Worm (Caenorhabditis elegans) whole organism, L1 larva: ENCODE measurements around the gene adt-1.

Experiments
- C04F5.9 ChIP-seq: sonication (generic microtip); optimal IDR thresholded peaks from 2 replicates; lab custom pipeline; 2016; ENCODE audit warnings: missing genetic modification characterization, missing compliant biosample characterization
- aha-1 ChIP-seq: fragments of 150-350 bp; optimal IDR thresholded peaks from 2 replicates; lab custom pipeline; 2014; ENCODE audit warnings: missing biosample characterization, missing genetic modification characterization
- ama-1 ChIP-seq: fragments of 150-350 bp; optimal IDR thresholded peaks from 2 replicates; lab custom pipeline; 2014
- blmp-1 ChIP-seq: fragments of 150-350 bp; optimal IDR thresholded peaks from 2 replicates; lab custom pipeline; 2014; ENCODE audit warnings: missing biosample characterization, missing genetic modification characterization
- ceh-63 ChIP-seq: fragments of 200-800 bp; sonication (Bioruptor generic); optimal IDR thresholded peaks from 2 replicates; lab custom pipeline; 2018; ENCODE audit warnings: mild to moderate bottlenecking, missing genetic modification characterization, missing compliant biosample characterization
- ceh-8 ChIP-seq: fragments of 200-800 bp; sonication (Bioruptor generic); optimal IDR thresholded peaks from 2 replicates; lab custom pipeline; 2018; ENCODE audit warnings: mild to moderate bottlenecking, missing genetic modification characterization, moderate library complexity, missing compliant biosample characterization
- ceh-82 ChIP-seq, 3 experiments: fragments of 150-350 bp in 1 of 3; sonication (generic microtip) in 2 of 3; optimal IDR thresholded peaks; 2 replicates each; lab custom pipeline; 2014 to 2017; ENCODE audit warnings: missing biosample characterization in 3 of 3, missing genetic modification characterization in 3 of 3
- ces-1 ChIP-seq: fragments of 150-350 bp; optimal IDR thresholded peaks from 2 replicates; lab custom pipeline; 2014; ENCODE audit warnings: missing biosample characterization, missing genetic modification reagents, missing genetic modification characterization
- dpl-1 ChIP-seq, 3 experiments: fragments of 150-350 bp in 2 of 3; sonication (generic microtip) in 1 of 3; optimal IDR thresholded peaks; 2 replicates each; lab custom pipeline; 2014 to 2017; ENCODE audit warnings: missing biosample characterization in 3 of 3, missing genetic modification characterization in 3 of 3, missing genetic modification reagents in 3 of 3
- dsc-1 ChIP-seq: sonication (generic microtip); optimal IDR thresholded peaks from 2 replicates; lab custom pipeline; 2016; ENCODE audit warnings: mild to moderate bottlenecking, missing genetic modification characterization, missing compliant biosample characterization
- efl-1 ChIP-seq, 4 experiments: fragments of 150-350 bp; optimal IDR thresholded peaks in 3 of 4; peaks in 1 of 4; 1 replicate in 1 of 4; 2 replicates in 3 of 4; lab custom pipeline; 2014; ENCODE audit warnings: missing biosample characterization in 2 of 4, missing genetic modification characterization in 2 of 4, missing genetic modification reagents in 2 of 4
- egl-13 ChIP-seq: sonication (generic microtip); optimal IDR thresholded peaks from 2 replicates; lab custom pipeline; 2016; ENCODE audit warnings: missing genotype, missing genetic modification reagents, missing genetic modification characterization, missing compliant biosample characterization
- elt-3 ChIP-seq, 6 experiments: fragments of 150-350 bp in 1 of 6; sonication (generic microtip); optimal IDR thresholded peaks; 2 replicates each; lab custom pipeline; 2017 to 2018; ENCODE audit warnings: missing biosample characterization in 6 of 6, missing genetic modification characterization in 6 of 6, inconsistent platforms in 1 of 6
- fkh-4 ChIP-seq: sonication (generic microtip); optimal IDR thresholded peaks from 2 replicates; lab custom pipeline; 2016; ENCODE audit warnings: missing compliant biosample characterization, missing genetic modification characterization, borderline replicate concordance
- fos-1 ChIP-seq: fragments of 150-350 bp; optimal IDR thresholded peaks from 2 replicates; lab custom pipeline; 2014; ENCODE audit warnings: missing biosample characterization, missing genetic modification characterization
- hlh-17 ChIP-seq: fragments of 200-800 bp; sonication (Bioruptor generic); optimal IDR thresholded peaks from 2 replicates; lab custom pipeline; 2018; ENCODE audit warnings: missing genetic modification characterization, mild to moderate bottlenecking, missing compliant biosample characterization, moderate library complexity, borderline replicate concordance
- hpl-2 ChIP-seq: fragments of 150-350 bp; optimal IDR thresholded peaks from 2 replicates; lab custom pipeline; 2014; ENCODE audit warnings: missing biosample characterization, missing genetic modification reagents, missing genetic modification characterization
- irx-1 ChIP-seq: sonication (generic microtip); optimal IDR thresholded peaks from 2 replicates; lab custom pipeline; 2016; ENCODE audit warnings: missing genetic modification characterization, missing compliant biosample characterization
- isw-1 ChIP-seq: fragments of 200-800 bp; sonication (Bioruptor generic); IDR thresholded peaks from 2 replicates; pipeline ENCODE4 v1.3.6; 2022; ENCODE audit warnings: missing genetic modification characterization, missing compliant biosample characterization
- jun-1 ChIP-seq: fragments of 150-350 bp; optimal IDR thresholded peaks from 2 replicates; lab custom pipeline; 2014; ENCODE audit warnings: missing biosample characterization, missing genetic modification reagents, missing genetic modification characterization
- lin-15B ChIP-seq: fragments of 150-350 bp; sonication (generic microtip); optimal IDR thresholded peaks from 3 replicates; lab custom pipeline; 2014; ENCODE audit warnings: missing biosample characterization, missing genetic modification characterization
- lin-35 ChIP-seq, 2 experiments: fragments of 150-350 bp; optimal IDR thresholded peaks; 2 replicates each; lab custom pipeline; 2014; ENCODE audit warnings: missing biosample characterization in 2 of 2, missing genetic modification characterization in 2 of 2, missing genetic modification reagents in 2 of 2
- lin-39 ChIP-seq: fragments of 150-350 bp; optimal IDR thresholded peaks from 2 replicates; lab custom pipeline; 2014; ENCODE audit warnings: missing biosample characterization, missing genetic modification reagents, missing genetic modification characterization
- lir-3 ChIP-seq: sonication (generic microtip); optimal IDR thresholded peaks from 2 replicates; lab custom pipeline; 2016; ENCODE audit warnings: mild to moderate bottlenecking, missing genetic modification characterization, moderate library complexity, missing compliant biosample characterization; ENCODE audit not compliant: poor library complexity
- lsy-2 ChIP-seq, 2 experiments: fragments of 150-350 bp; optimal IDR thresholded peaks; 2 replicates each; lab custom pipeline; 2014; ENCODE audit warnings: missing biosample characterization in 2 of 2, missing genetic modification characterization in 2 of 2
- mdl-1 ChIP-seq, 2 experiments: fragments of 150-350 bp; optimal IDR thresholded peaks; 2 replicates each; lab custom pipeline; 2014 to 2017; ENCODE audit warnings: missing biosample characterization in 2 of 2, missing genetic modification characterization in 2 of 2, inconsistent platforms in 1 of 2
- mef-2 ChIP-seq: fragments of 150-350 bp; optimal IDR thresholded peaks from 2 replicates; lab custom pipeline; 2014; ENCODE audit warnings: missing biosample characterization, missing genetic modification characterization
- mep-1 ChIP-seq: fragments of 150-350 bp; optimal IDR thresholded peaks from 2 replicates; lab custom pipeline; 2014; ENCODE audit warnings: missing biosample characterization, missing genetic modification characterization
- nhr-11 ChIP-seq: fragments of 150-350 bp; optimal IDR thresholded peaks from 2 replicates; lab custom pipeline; 2014; ENCODE audit warnings: missing biosample characterization, missing genetic modification characterization
- nhr-12 ChIP-seq: sonication (generic microtip); optimal IDR thresholded peaks from 2 replicates; lab custom pipeline; 2017; ENCODE audit warnings: missing biosample characterization, missing genetic modification characterization
- nhr-19 ChIP-seq: fragments of 200-800 bp; sonication (Bioruptor generic); conservative IDR thresholded peaks from 2 replicates; pipeline ENCODE4 v1.3.6; 2022; ENCODE audit warnings: missing genetic modification characterization, missing compliant biosample characterization
- nhr-20 ChIP-seq: sonication (generic microtip); optimal IDR thresholded peaks from 2 replicates; lab custom pipeline; 2016; ENCODE audit warnings: mild to moderate bottlenecking, missing genetic modification characterization, missing compliant biosample characterization
- nhr-76 ChIP-seq: sonication (generic microtip); optimal IDR thresholded peaks from 2 replicates; lab custom pipeline; 2017; ENCODE audit warnings: missing biosample characterization, missing genetic modification characterization
- nhr-77 ChIP-seq: fragments of 150-350 bp; optimal IDR thresholded peaks from 2 replicates; lab custom pipeline; 2014; ENCODE audit warnings: missing biosample characterization, missing genetic modification characterization
- nhr-84 ChIP-seq: sonication (generic microtip); optimal IDR thresholded peaks from 2 replicates; lab custom pipeline; 2017; ENCODE audit warnings: missing biosample characterization, missing genetic modification characterization
- nhr-85 ChIP-seq: sonication (generic microtip); peaks from one replicate; lab custom pipeline; 2016; ENCODE audit warnings: missing genetic modification characterization, inconsistent platforms, missing compliant biosample characterization
- pag-3 ChIP-seq: sonication (generic microtip); optimal IDR thresholded peaks from 2 replicates; lab custom pipeline; 2017; ENCODE audit warnings: missing genetic modification characterization, mild to moderate bottlenecking, missing compliant biosample characterization, antibody characterized with exemption, borderline replicate concordance; ENCODE audit not compliant: insufficient read depth
- pax-3 ChIP-seq: fragments of 200-800 bp; sonication (Bioruptor generic); optimal IDR thresholded peaks from 2 replicates; lab custom pipeline; 2018; ENCODE audit warnings: mild to moderate bottlenecking, missing genetic modification characterization, moderate library complexity, missing compliant biosample characterization
- pqm-1 ChIP-seq: sonication (generic microtip); optimal IDR thresholded peaks from 3 replicates; lab custom pipeline; 2017; ENCODE audit warnings: missing biosample characterization, missing genetic modification characterization
- rnt-1 ChIP-seq: sonication (generic microtip); optimal IDR thresholded peaks from 2 replicates; lab custom pipeline; 2016; ENCODE audit warnings: mild to moderate bottlenecking, missing genetic modification characterization, moderate library complexity, missing compliant biosample characterization
- skn-1 ChIP-seq: fragments of 150-350 bp; optimal IDR thresholded peaks from 2 replicates; lab custom pipeline; 2014; ENCODE audit warnings: missing biosample characterization, missing genetic modification characterization
- sptf-1 ChIP-seq: fragments of 150-350 bp; optimal IDR thresholded peaks from 2 replicates; lab custom pipeline; 2014; ENCODE audit warnings: missing biosample characterization, missing genetic modification characterization
- swsn-7 ChIP-seq: sonication (generic microtip); optimal IDR thresholded peaks from 2 replicates; lab custom pipeline; 2016; ENCODE audit warnings: missing genetic modification characterization, missing compliant biosample characterization
- tbx-2 ChIP-seq: sonication (generic microtip); optimal IDR thresholded peaks from 2 replicates; lab custom pipeline; 2016; ENCODE audit warnings: missing genetic modification characterization, missing compliant biosample characterization
- unc-62 ChIP-seq: fragments of 150-350 bp; optimal IDR thresholded peaks from 2 replicates; lab custom pipeline; 2014; ENCODE audit warnings: missing biosample characterization, missing genetic modification reagents, missing genetic modification characterization
- vab-15 ChIP-seq: sonication (generic microtip); optimal IDR thresholded peaks from 2 replicates; lab custom pipeline; 2017; ENCODE audit warnings: missing genotype, mild to moderate bottlenecking, missing genetic modification characterization, missing compliant biosample characterization
- zag-1 ChIP-seq: fragments of 150-350 bp; optimal IDR thresholded peaks from 2 replicates; lab custom pipeline; 2014; ENCODE audit warnings: missing biosample characterization, missing genetic modification characterization
- zip-4 ChIP-seq: fragments of 200-800 bp; sonication (Bioruptor generic); optimal IDR thresholded peaks from 2 replicates; lab custom pipeline; 2018; ENCODE audit warnings: mild to moderate bottlenecking, missing genetic modification characterization, moderate library complexity, missing compliant biosample characterization
- ztf-4 ChIP-seq: fragments of 150-350 bp; optimal IDR thresholded peaks from 2 replicates; lab custom pipeline; 2014; ENCODE audit warnings: missing biosample characterization, missing genetic modification characterization

adt-1 gene

ce11 chrX:12700456-12700855, 21.8 kb downstream of the adt-1 start, which contains the start of gene nhr-26 (continued):
- TF ChIP-seq ama-1 (lab: Kevin White, UChicago) (no peak), dsc-1 (peak; percentile 92), hlh-17 (GFP tag; lab: Kevin White, UChicago) (no peak), nhr-85 (tag; lab: Kevin White, UChicago) (no peak), vab-15 (no peak), blmp-1 (no peak), nhr-84 (tag; lab: Kevin White, UChicago) (no peak), lin-39 (tag; lab: Kevin White, UChicago) (no peak), mep-1 (tag; lab: Kevin White, UChicago) (no peak), C04F5.9 (tag; lab: Kevin White, UChicago) (no peak), egl-13 (peak; percentile 33)

- TF ChIP-seq nhr-20 (tag; lab: Kevin White, UChicago) (no peak), nhr-19 (no peak), ceh-82 (tag; optimal IDR thresholded peaks at IDR 0.05; lab: Kevin White, UChicago) (no peak), ces-1 (GFP tag; lab: Kevin White, UChicago) (no peak), nhr-76 (tag; lab: Kevin White, UChicago) (no peak), efl-1 (optimal IDR thresholded peaks at IDR 0.05; lab: Kevin White, UChicago) (no peak), efl-1 (GFP tag; optimal IDR thresholded peaks at IDR 0.05 in 1 of 2; lab: Kevin White, UChicago) (no peak), pax-3 (no peak), nhr-77 (tag; lab: Kevin White, UChicago) (no peak), hlh-17 (GFP tag; lab: Kevin White, UChicago) (no peak), ztf-4 (tag; lab: Kevin White, UChicago) (no peak), zag-1 (tag; lab: Kevin White, UChicago) (no peak), fkh-4 (tag; lab: Kevin White, UChicago) (no peak), mep-1 (tag; lab: Kevin White, UChicago) (no peak), rnt-1 (no peak), nhr-11 (tag; lab: Kevin White, UChicago) (no peak)
Observed at ce11 chrX:12701963-12702362, 23.3 kb downstream of the adt-1 start, which contains the start of gene nhr-214. TSS of gene nhr-214 (minus strand) at chrX:12702063.

ce11 chrX:12702713-12703112, 24.1 kb downstream of the adt-1 start:
- TF ChIP-seq ceh-8 (GFP tag; lab: Kevin White, UChicago) (peak; percentile 28), elt-3 (tag; optimal IDR thresholded peaks at IDR 0.05; lab: Kevin White, UChicago) (no peak), mef-2 (no peak), sptf-1 (tag; lab: Kevin White, UChicago) (no peak), pag-3 (no peak), lir-3 (tag; lab: Kevin White, UChicago) (no peak), tbx-2 (tag; lab: Kevin White, UChicago) (no peak), nhr-11 (tag; lab: Kevin White, UChicago) (no peak), dsc-1 (peak; percentile 86), lin-35 (GFP tag; optimal IDR thresholded peaks at IDR 0.05; lab: Kevin White, UChicago) (no peak), dpl-1 (GFP tag; optimal IDR thresholded peaks at IDR 0.05; lab: Kevin White, UChicago) (no peak), nhr-12 (tag; lab: Kevin White, UChicago) (no peak), zip-4 (GFP tag; lab: Kevin White, UChicago) (no peak), fos-1 (no peak), lsy-2 (tag; optimal IDR thresholded peaks at IDR 0.05; lab: Kevin White, UChicago) (peak in 1 of 2 experiments; percentile 11), unc-62 (GFP tag; lab: Kevin White, UChicago) (no peak), irx-1 (tag; lab: Kevin White, UChicago) (no peak), C04F5.9 (tag; lab: Kevin White, UChicago) (no peak), jun-1 (no peak), mdl-1 (tag; optimal IDR thresholded peaks at IDR 0.05; lab: Kevin White, UChicago) (no peak), aha-1 (no peak), isw-1 (GFP tag; lab: Robert Waterston, UW) (no peak), swsn-7 (tag; lab: Kevin White, UChicago) (no peak), fkh-4 (tag; lab: Kevin White, UChicago) (no peak), vab-15 (no peak), skn-1 (tag; lab: Kevin White, UChicago) (no peak), hpl-2 (GFP tag; lab: Kevin White, UChicago) (no peak), pqm-1 (no peak), ceh-63 (GFP tag; lab: Kevin White, UChicago) (no peak), ces-1 (GFP tag; lab: Kevin White, UChicago) (no peak), pax-3 (no peak), lin-15B (no peak)
